Worm (Caenorhabditis elegans): ENCODE results near the gene pqbp-1.1.

- TF ChIP-seq dao-5 (tag; optimal IDR thresholded peaks at IDR 0.05) (no peak), him-1 (tag; optimal IDR thresholded peaks at IDR 0.05) (no peak), W03F9.2 (tag; optimal IDR thresholded peaks at IDR 0.05) (no peak)
These were observed 50.9 kb downstream of the pqbp-1.1 start for ce11 chrIV:210591-210990.

All from whole organism, L4/young adult.